Fruit fly (Drosophila melanogaster): ENCODE data around the gene Scr.

Gene Scr

DNA sequence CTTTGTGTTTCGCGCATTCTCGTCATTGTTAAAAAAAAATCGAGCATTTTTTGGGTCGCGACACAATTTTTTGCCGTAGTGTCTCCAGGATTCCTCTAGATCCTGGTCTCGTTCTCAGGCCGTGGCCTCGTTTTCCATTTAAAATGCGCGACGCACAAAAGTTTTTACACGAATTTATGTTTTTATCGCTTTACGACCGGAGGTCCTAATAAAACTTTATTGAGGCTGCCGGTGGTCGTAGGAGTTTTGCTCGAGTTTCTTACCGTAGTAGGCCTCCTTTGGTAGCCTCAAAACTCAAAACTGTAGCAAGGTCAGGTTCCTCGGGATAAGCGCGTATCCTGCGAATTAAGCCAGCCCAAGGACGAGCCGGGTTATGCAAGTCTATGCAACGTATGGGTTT lies 7.6 kb upstream of the Scr start:
- TF ChIP-seq dl (GFP tag; optimal IDR thresholded peaks at IDR 0.05; ENCODE audit: insufficient read depth in 1 of 2, partially characterized antibody in 2 of 2) (no peak), lola (GFP tag; optimal IDR thresholded peaks at IDR 0.05) (no peak), CG9705 (GFP tag; optimal IDR thresholded peaks at IDR 0.05) (no peak), ey (GFP tag; optimal IDR thresholded peaks at IDR 0.05) (no peak), OdsH (GFP tag; optimal IDR thresholded peaks at IDR 0.05) (no peak), Myc (optimal IDR thresholded peaks at IDR 0.05) (no peak), sage (GFP tag; optimal IDR thresholded peaks at IDR 0.05) (no peak), CG32264 (GFP tag; optimal IDR thresholded peaks at IDR 0.05) (no peak), pan (optimal IDR thresholded peaks at IDR 0.05) (no peak), Vsx2 (GFP tag; optimal IDR thresholded peaks at IDR 0.05; ENCODE audit: partially characterized antibody) (no peak), h (GFP tag; optimal IDR thresholded peaks at IDR 0.05) (no peak), br (GFP tag; optimal IDR thresholded peaks at IDR 0.05) (no peak), fru (GFP tag; optimal IDR thresholded peaks at IDR 0.05) (no peak), rgr (GFP tag; optimal IDR thresholded peaks at IDR 0.05) (no peak), tai (GFP tag; optimal IDR thresholded peaks at IDR 0.05) (no peak)

DNA sequence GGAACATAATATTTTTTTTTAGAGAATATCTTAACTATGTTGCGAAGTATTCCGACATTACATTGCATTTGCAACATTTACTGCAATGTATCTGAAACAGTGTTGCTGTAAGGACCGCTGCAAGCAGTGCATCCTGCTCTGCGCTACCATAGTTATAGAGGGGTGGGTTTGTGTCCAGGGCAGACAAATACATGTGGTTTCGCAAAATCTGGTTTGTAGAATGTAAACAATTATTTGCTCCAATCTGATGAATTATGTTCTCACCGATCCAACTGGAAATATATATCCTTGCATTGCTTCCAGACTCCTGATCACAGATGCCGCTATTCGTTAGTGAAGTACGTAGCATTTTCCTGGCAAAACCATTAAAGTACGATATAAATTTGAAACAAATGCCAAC lies 4.5 kb upstream of the Scr start:
- TF ChIP-seq usp (GFP tag; optimal IDR thresholded peaks at IDR 0.05), result no peak
- no peak for TF ChIP-seq dmrt93B (GFP tag; optimal IDR thresholded peaks at IDR 0.05)
- peak; percentile 20 for TF ChIP-seq Myc (optimal IDR thresholded peaks at IDR 0.05)

DNA sequence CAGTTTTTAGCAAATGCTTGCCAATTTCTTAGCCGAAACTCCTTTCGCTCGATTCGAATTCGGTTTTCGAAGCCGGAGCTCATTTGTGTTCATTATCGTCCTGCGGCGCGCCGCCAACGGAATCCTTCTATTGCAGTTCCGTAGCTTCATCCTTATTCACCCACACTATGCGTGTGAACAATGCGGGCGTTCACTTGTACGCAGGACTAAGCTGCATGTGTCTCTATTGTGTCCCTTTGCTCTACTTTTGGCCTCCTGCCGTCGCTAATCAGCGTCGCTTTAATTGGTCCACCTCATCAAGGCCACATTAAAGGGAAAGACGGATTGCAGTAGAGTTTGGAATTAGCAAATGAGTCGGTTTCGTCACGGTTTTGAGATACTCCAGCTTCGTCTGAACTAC lies 3.9 kb upstream of the Scr start:
- TF ChIP-seq Sp1 (GFP tag; optimal IDR thresholded peaks at IDR 0.05), result no peak
- TF ChIP-seq N (GFP tag; optimal IDR thresholded peaks at IDR 0.05), result no peak
- no peak for TF ChIP-seq CG9705 (GFP tag; optimal IDR thresholded peaks at IDR 0.05)
- no peak for TF ChIP-seq foxo (GFP tag; optimal IDR thresholded peaks at IDR 0.05)
- TF ChIP-seq Hnf4 (GFP tag; optimal IDR thresholded peaks at IDR 0.05), result no peak
- TF ChIP-seq CG32264 (GFP tag; optimal IDR thresholded peaks at IDR 0.05), result no peak
- no peak for TF ChIP-seq Vsx2 (GFP tag; optimal IDR thresholded peaks at IDR 0.05; ENCODE audit: partially characterized antibody)
- TF ChIP-seq OdsH (GFP tag; optimal IDR thresholded peaks at IDR 0.05), result no peak
- TF ChIP-seq dl (GFP tag; optimal IDR thresholded peaks at IDR 0.05; ENCODE audit: insufficient read depth in 1 of 2, partially characterized antibody in 2 of 2), result no peak
- no peak for TF ChIP-seq psq (GFP tag; optimal IDR thresholded peaks at IDR 0.05)
- no peak for TF ChIP-seq sage (GFP tag; optimal IDR thresholded peaks at IDR 0.05)
- TF ChIP-seq CrebA (GFP tag; optimal IDR thresholded peaks at IDR 0.05; ENCODE audit: borderline replicate concordance), result no peak
- TF ChIP-seq dsf (GFP tag; optimal IDR thresholded peaks at IDR 0.05; ENCODE audit: borderline replicate concordance), result no peak
- TF ChIP-seq sv (GFP tag; optimal IDR thresholded peaks at IDR 0.05), result no peak

DNA sequence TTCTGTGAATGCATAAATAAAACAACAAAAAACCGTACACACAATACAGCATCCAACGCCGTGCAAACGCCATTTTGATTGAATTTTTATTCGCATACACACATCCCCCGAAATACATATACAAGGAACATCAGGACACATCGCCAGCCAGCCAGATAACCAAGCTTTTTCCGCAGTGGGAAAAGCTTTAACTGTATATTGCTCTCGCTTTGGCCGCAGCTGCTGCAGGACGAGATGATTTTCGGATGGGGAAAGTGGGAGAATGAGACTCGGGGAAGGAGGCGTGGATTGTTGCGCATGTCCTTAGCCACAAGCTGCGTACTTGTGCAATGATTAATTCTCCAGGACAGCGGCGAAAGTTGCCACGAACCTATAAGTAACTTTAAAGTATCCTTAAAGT lies 3.2 kb upstream of the Scr start:
- TF ChIP-seq h (GFP tag; optimal IDR thresholded peaks at IDR 0.05) (no peak), OdsH (GFP tag; optimal IDR thresholded peaks at IDR 0.05) (no peak), sage (GFP tag; optimal IDR thresholded peaks at IDR 0.05) (no peak), sv (GFP tag; optimal IDR thresholded peaks at IDR 0.05) (no peak), GATAd (GFP tag; optimal IDR thresholded peaks at IDR 0.05) (no peak), Abd-B (GFP tag; optimal IDR thresholded peaks at IDR 0.05) (no peak), usp (GFP tag; optimal IDR thresholded peaks at IDR 0.05) (no peak), Hnf4 (GFP tag; optimal IDR thresholded peaks at IDR 0.05) (no peak), dl (GFP tag; optimal IDR thresholded peaks at IDR 0.05; ENCODE audit: insufficient read depth in 1 of 2, partially characterized antibody in 2 of 2) (no peak), Dfd (GFP tag; optimal IDR thresholded peaks at IDR 0.05) (no peak), CG32264 (GFP tag; optimal IDR thresholded peaks at IDR 0.05) (no peak), brk (GFP tag; optimal IDR thresholded peaks at IDR 0.05) (no peak), br (GFP tag; optimal IDR thresholded peaks at IDR 0.05) (no peak), psq (GFP tag; optimal IDR thresholded peaks at IDR 0.05) (no peak), tai (GFP tag; optimal IDR thresholded peaks at IDR 0.05) (no peak), jim (GFP tag; optimal IDR thresholded peaks at IDR 0.05) (no peak), Hr83 (GFP tag; optimal IDR thresholded peaks at IDR 0.05; ENCODE audit: poor library complexity, severe bottlenecking) (no peak), CrebA (GFP tag; optimal IDR thresholded peaks at IDR 0.05; ENCODE audit: borderline replicate concordance) (no peak), pan (optimal IDR thresholded peaks at IDR 0.05) (no peak), Vsx2 (GFP tag; optimal IDR thresholded peaks at IDR 0.05; ENCODE audit: partially characterized antibody) (no peak)

DNA sequence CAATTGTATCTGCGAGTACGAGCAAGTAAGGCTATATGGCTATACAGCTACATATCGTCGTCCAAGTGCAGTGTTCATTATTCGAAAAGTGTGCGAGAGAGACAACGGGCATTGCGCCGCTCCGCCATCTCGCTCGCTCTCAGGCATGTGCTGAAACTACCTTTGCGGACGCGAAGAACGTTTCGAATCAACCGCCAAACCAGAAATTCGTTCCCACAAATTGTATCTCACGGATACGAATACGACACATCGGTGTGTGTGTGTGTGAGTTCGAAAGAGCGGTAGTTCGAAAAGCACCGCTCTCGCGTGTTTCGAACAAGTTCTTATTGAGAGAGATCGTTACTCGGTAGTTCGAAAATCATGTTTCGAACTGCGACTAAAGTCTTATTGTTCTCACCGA lies 1.2 kb downstream of the Scr start:
- TF ChIP-seq Hnf4 (GFP tag; optimal IDR thresholded peaks at IDR 0.05) (no peak), Vsx2 (GFP tag; optimal IDR thresholded peaks at IDR 0.05; ENCODE audit: partially characterized antibody) (peak; percentile 48), Rel (GFP tag; optimal IDR thresholded peaks at IDR 0.05) (peak; percentile 25), Rel (tag; optimal IDR thresholded peaks at IDR 0.05) (no peak), pan (optimal IDR thresholded peaks at IDR 0.05) (no peak), Myc (optimal IDR thresholded peaks at IDR 0.05) (peak; percentile 34), Dif (GFP tag; optimal IDR thresholded peaks at IDR 0.05; ENCODE audit: partially characterized antibody) (peak; percentile 60), CrebA (GFP tag; optimal IDR thresholded peaks at IDR 0.05; ENCODE audit: borderline replicate concordance) (peak; percentile 43), N (GFP tag; optimal IDR thresholded peaks at IDR 0.05) (peak; percentile 8)
